Worm (Caenorhabditis elegans) whole organism, mixed stage, embryonic: ENCODE data around the gene T06C10.3.

Experiments
- M03D4.4 ChIP-seq: sonication (generic microtip); optimal IDR thresholded peaks from 2 replicates; lab custom pipeline; 2017; ENCODE audit warnings: mild to moderate bottlenecking, missing genetic modification characterization, missing compliant biosample characterization
- bed-3 ChIP-seq: fragments of 200-800 bp; sonication (Bioruptor generic); optimal IDR thresholded peaks from 3 replicates; lab custom pipeline; 2018; ENCODE audit warnings: mild to moderate bottlenecking, missing genetic modification characterization, moderate library complexity, missing compliant biosample characterization
- blmp-1 ChIP-seq: fragments of 150-350 bp; optimal IDR thresholded peaks from 2 replicates; lab custom pipeline; 2014; ENCODE audit warnings: missing biosample characterization, missing genetic modification characterization
- ceh-39 ChIP-seq: fragments of 150-350 bp; optimal IDR thresholded peaks from 2 replicates; lab custom pipeline; 2014; ENCODE audit warnings: missing biosample characterization, missing genetic modification characterization
- ceh-83 ChIP-seq: fragments of 200-800 bp; sonication (Bioruptor generic); optimal IDR thresholded peaks from 2 replicates; lab custom pipeline; 2018; ENCODE audit warnings: mild to moderate bottlenecking, missing genetic modification characterization, missing compliant biosample characterization
- ces-1 ChIP-seq: fragments of 150-350 bp; optimal IDR thresholded peaks from 2 replicates; lab custom pipeline; 2014; ENCODE audit warnings: missing biosample characterization, missing genetic modification reagents, missing genetic modification characterization
- cnd-1 ChIP-seq: fragments of 200-800 bp; sonication (Bioruptor generic); optimal IDR thresholded peaks from 2 replicates; lab custom pipeline; 2018; ENCODE audit warnings: mild to moderate bottlenecking, missing genetic modification characterization, missing compliant biosample characterization
- drap-1 ChIP-seq: fragments of 200-800 bp; sonication (Bioruptor generic); optimal IDR thresholded peaks from 3 replicates; lab custom pipeline; 2018; ENCODE audit warnings: mild to moderate bottlenecking, missing genetic modification characterization, missing compliant biosample characterization
- elt-1 ChIP-seq: sonication (generic microtip); optimal IDR thresholded peaks from 2 replicates; lab custom pipeline; 2017; ENCODE audit warnings: missing genetic modification characterization, mild to moderate bottlenecking, missing compliant biosample characterization, antibody characterized with exemption, moderate library complexity, borderline replicate concordance; ENCODE audit not compliant: insufficient read depth
- elt-3 ChIP-seq: fragments of 150-350 bp; optimal IDR thresholded peaks from 2 replicates; lab custom pipeline; 2014; ENCODE audit warnings: missing biosample characterization, missing genetic modification characterization
- flh-1 ChIP-seq: fragments of 200-800 bp; sonication (Bioruptor generic); optimal IDR thresholded peaks from 2 replicates; lab custom pipeline; 2018; ENCODE audit warnings: mild to moderate bottlenecking, missing genetic modification characterization, moderate library complexity, missing compliant biosample characterization
- ham-2 ChIP-seq: fragments of 200-800 bp; sonication (Bioruptor generic); optimal IDR thresholded peaks from 2 replicates; lab custom pipeline; 2018; ENCODE audit warnings: mild to moderate bottlenecking, missing genetic modification characterization, missing compliant biosample characterization
- lin-13 ChIP-seq: fragments of 150-350 bp; optimal IDR thresholded peaks from 2 replicates; lab custom pipeline; 2014; ENCODE audit warnings: missing biosample characterization, missing genetic modification characterization
- lin-32 ChIP-seq: fragments of 200-800 bp; sonication (Bioruptor generic); optimal IDR thresholded peaks from 2 replicates; lab custom pipeline; 2018; ENCODE audit warnings: mild to moderate bottlenecking, missing genetic modification characterization, missing compliant biosample characterization
- lsy-2 ChIP-seq: fragments of 150-350 bp; optimal IDR thresholded peaks from 2 replicates; lab custom pipeline; 2014; ENCODE audit warnings: missing biosample characterization, missing genetic modification characterization
- mls-2 ChIP-seq: sonication (generic microtip); optimal IDR thresholded peaks from 2 replicates; lab custom pipeline; 2016; ENCODE audit warnings: mild to moderate bottlenecking, missing genetic modification characterization, moderate library complexity, missing compliant biosample characterization
- nhr-12 ChIP-seq: fragments of 150-350 bp; optimal IDR thresholded peaks from 2 replicates; lab custom pipeline; 2014; ENCODE audit warnings: missing biosample characterization, missing genetic modification characterization
- nhr-237 ChIP-seq: fragments of 150-350 bp; optimal IDR thresholded peaks from 2 replicates; lab custom pipeline; 2014; ENCODE audit warnings: missing biosample characterization, missing genetic modification characterization
- nhr-28 ChIP-seq: fragments of 150-350 bp; optimal IDR thresholded peaks from 2 replicates; lab custom pipeline; 2014; ENCODE audit warnings: missing biosample characterization, missing genetic modification characterization
- nhr-76 ChIP-seq: sonication (generic microtip); optimal IDR thresholded peaks from 2 replicates; lab custom pipeline; 2017; ENCODE audit warnings: missing biosample characterization, missing genetic modification characterization
- pha-4 ChIP-seq: fragments of 150-350 bp; optimal IDR thresholded peaks from 2 replicates; lab custom pipeline; 2018; ENCODE audit warnings: missing biosample characterization, missing genetic modification reagents, missing genetic modification characterization
- sem-2 ChIP-seq: fragments of 200-800 bp; sonication (Bioruptor generic); optimal IDR thresholded peaks from 2 replicates; lab custom pipeline; 2018; ENCODE audit warnings: mild to moderate bottlenecking, missing genetic modification characterization, missing compliant biosample characterization
- sptf-1 ChIP-seq: sonication (generic microtip); optimal IDR thresholded peaks from 2 replicates; lab custom pipeline; 2017; ENCODE audit warnings: mild to moderate bottlenecking, missing genetic modification characterization, moderate library complexity, missing compliant biosample characterization
- tbx-8 ChIP-seq: fragments of 200-800 bp; sonication (Bioruptor generic); optimal IDR thresholded peaks from 2 replicates; lab custom pipeline; 2018; ENCODE audit warnings: mild to moderate bottlenecking, missing genetic modification characterization, moderate library complexity, missing compliant biosample characterization
- unc-120 ChIP-seq: sonication (generic microtip); optimal IDR thresholded peaks from 2 replicates; lab custom pipeline; 2017; ENCODE audit warnings: missing genetic modification characterization, missing compliant biosample characterization; ENCODE audit not compliant: poor library complexity, severe bottlenecking
- unc-39 ChIP-seq: fragments of 150-350 bp; optimal IDR thresholded peaks from 2 replicates; lab custom pipeline; 2014; ENCODE audit warnings: missing biosample characterization, missing genetic modification characterization
- unc-62 ChIP-seq: fragments of 150-350 bp; optimal IDR thresholded peaks from 2 replicates; lab custom pipeline; 2014; ENCODE audit warnings: missing biosample characterization, missing genetic modification reagents, missing genetic modification characterization
- zip-8 ChIP-seq: fragments of 150-350 bp; optimal IDR thresholded peaks from 2 replicates; lab custom pipeline; 2014; ENCODE audit warnings: missing biosample characterization, missing genetic modification characterization
- ztf-11 ChIP-seq: fragments of 150-350 bp; optimal IDR thresholded peaks from 2 replicates; lab custom pipeline; 2014; ENCODE audit warnings: missing biosample characterization, missing genetic modification characterization

T06C10.3 gene

ce11 chrIV:7868607-7869006 is 1.9 kb upstream of the T06C10.3 start, which contains the start of gene flp-10:
Gene flp-10, plus strand, starts transcription at chrIV:7868907.
- TF ChIP-seq ham-2 (GFP tag; lab: Kevin White, UChicago), result no peak
- TF ChIP-seq nhr-28 (tag; lab: Kevin White, UChicago), result no peak
- TF ChIP-seq nhr-12 (tag; lab: Kevin White, UChicago), result no peak

DNA sequence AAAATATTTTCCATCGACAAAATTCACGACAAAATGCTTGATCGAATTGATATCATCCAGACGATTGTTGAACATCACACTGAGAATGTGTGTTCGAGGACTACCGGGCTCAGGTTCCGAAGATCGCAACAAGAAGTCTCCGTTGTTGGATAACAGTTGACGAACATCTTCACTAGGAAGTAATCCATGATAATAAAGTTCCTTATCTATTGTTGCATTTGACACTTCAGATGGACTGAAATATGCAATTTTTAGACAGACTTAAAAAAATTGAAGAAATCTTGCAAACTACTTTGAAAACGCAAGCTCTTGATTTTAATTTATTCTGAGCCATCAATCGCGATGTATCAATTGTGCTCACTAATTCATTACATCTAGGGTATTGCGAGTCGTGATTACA is 6.7 kb downstream of the T06C10.3 start:
- no peak for TF ChIP-seq tbx-8 (GFP tag; lab: Kevin White, UChicago)
- TF ChIP-seq bed-3 (GFP tag; lab: Kevin White, UChicago), result no peak
- no peak for TF ChIP-seq sptf-1 (tag; lab: Kevin White, UChicago)
- TF ChIP-seq zip-8, result no peak
- TF ChIP-seq nhr-28 (tag; lab: Kevin White, UChicago), result no peak
- TF ChIP-seq unc-120 (tag; lab: Kevin White, UChicago), result no peak
- no peak for TF ChIP-seq unc-39 (tag; lab: Kevin White, UChicago)
- no peak for TF ChIP-seq pha-4 (tag; lab: Kevin White, UChicago)
- TF ChIP-seq nhr-12 (tag; lab: Kevin White, UChicago), result no peak
- no peak for TF ChIP-seq lsy-2 (tag; lab: Kevin White, UChicago)
- no peak for TF ChIP-seq nhr-237 (tag; lab: Kevin White, UChicago)
- TF ChIP-seq nhr-76, result no peak
- no peak for TF ChIP-seq flh-1 (GFP tag; lab: Kevin White, UChicago)
- TF ChIP-seq drap-1 (GFP tag; lab: Kevin White, UChicago), result no peak
- no peak for TF ChIP-seq sem-2
- TF ChIP-seq M03D4.4 (tag; lab: Kevin White, UChicago), result no peak
- no peak for TF ChIP-seq mls-2 (tag; lab: Kevin White, UChicago)
- TF ChIP-seq unc-62 (GFP tag; lab: Kevin White, UChicago), result no peak
- no peak for TF ChIP-seq ceh-39 (tag; lab: Kevin White, UChicago)
- no peak for TF ChIP-seq lin-13 (tag; lab: Kevin White, UChicago)

- TF ChIP-seq nhr-237 (tag; lab: Kevin White, UChicago) (no peak), ceh-83 (GFP tag; lab: Kevin White, UChicago) (no peak)
Measured at ce11 chrIV:7877781-7878180, 7.2 kb downstream of the T06C10.3 start, which contains the start of gene kin-26. Gene kin-26, minus strand, starts transcription at chrIV:7877881.

DNA sequence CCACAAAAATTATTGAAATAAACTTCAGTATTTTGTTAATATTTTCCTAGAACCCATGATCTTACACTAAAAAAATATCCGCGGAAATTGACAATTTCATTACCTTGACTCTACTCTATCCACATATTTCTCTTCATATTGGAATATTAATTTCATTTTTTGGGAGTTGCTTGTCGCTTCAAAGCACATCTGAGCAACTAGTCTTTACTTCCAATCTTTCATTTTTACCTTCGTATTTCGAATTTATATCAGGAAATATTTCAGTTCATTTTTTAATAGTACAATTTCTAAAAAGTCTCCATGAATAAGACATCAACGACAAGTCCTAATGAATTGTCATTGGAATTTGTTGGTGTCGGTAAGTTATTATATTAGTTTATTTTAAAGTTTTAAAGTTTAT is 8.5 kb downstream of the T06C10.3 start, which contains the start of gene srt-73:
Gene srt-73 (plus strand): TSS at position 301 of the 400 bp plus-strand sequence.
- TF ChIP-seq M03D4.4 (tag; lab: Kevin White, UChicago) (no peak), lin-13 (tag; lab: Kevin White, UChicago) (no peak)

DNA sequence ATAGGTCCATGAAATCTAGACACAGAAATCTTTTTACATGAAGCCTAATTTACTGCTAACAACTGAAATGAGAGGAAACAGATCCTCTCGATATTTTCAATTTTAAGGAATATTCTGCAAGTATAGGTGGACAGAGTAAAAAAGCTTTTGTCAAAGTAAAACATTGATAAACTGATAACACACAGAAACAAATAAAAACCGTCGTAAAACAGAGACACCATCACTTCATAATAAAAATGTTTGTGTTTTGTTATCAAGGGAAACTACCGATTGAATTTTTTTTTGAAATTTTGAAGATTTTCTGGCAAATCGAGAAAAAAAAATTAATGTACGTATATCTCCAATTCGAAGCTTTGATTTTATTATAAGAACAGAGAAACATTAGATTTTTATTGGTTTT is 10.6 kb downstream of the T06C10.3 start:
- TF ChIP-seq elt-1 (tag; lab: Kevin White, UChicago) (no peak), lin-32 (GFP tag; lab: Kevin White, UChicago) (no peak), elt-3 (no peak), lin-13 (tag; lab: Kevin White, UChicago) (no peak), zip-8 (no peak), blmp-1 (tag; lab: Kevin White, UChicago) (no peak), bed-3 (GFP tag; lab: Kevin White, UChicago) (no peak), pha-4 (tag; lab: Kevin White, UChicago) (no peak), ceh-39 (tag; lab: Kevin White, UChicago) (no peak), tbx-8 (GFP tag; lab: Kevin White, UChicago) (no peak), ces-1 (GFP tag; lab: Kevin White, UChicago) (no peak), cnd-1 (tag; lab: Kevin White, UChicago) (no peak), ztf-11 (tag; lab: Kevin White, UChicago) (no peak), drap-1 (GFP tag; lab: Kevin White, UChicago) (no peak), unc-120 (tag; lab: Kevin White, UChicago) (no peak), flh-1 (GFP tag; lab: Kevin White, UChicago) (no peak), unc-62 (GFP tag; lab: Kevin White, UChicago) (no peak), sptf-1 (tag; lab: Kevin White, UChicago) (no peak)
